Worm (Caenorhabditis elegans): ENCODE results near the gene R10E4.1.

- TF ChIP-seq him-1 (tag; optimal IDR thresholded peaks at IDR 0.05) (no peak), W03F9.2 (tag; optimal IDR thresholded peaks at IDR 0.05) (no peak), dao-5 (tag; optimal IDR thresholded peaks at IDR 0.05) (no peak)
Measured at ce11 chrIII:4224722-4225121, 44.8 kb upstream of the R10E4.1 start.
